Worm (Caenorhabditis elegans) whole organism, L1 larva: Measurements from ENCODE around the gene gta-1.

Experiments used
- C04F5.9 ChIP-seq: sonication (generic microtip); optimal IDR thresholded peaks from 2 replicates; lab custom pipeline; 2016; ENCODE audit warnings: missing genetic modification characterization, missing compliant biosample characterization
- C34B4.2 ChIP-seq: sonication (generic microtip); optimal IDR thresholded peaks from 2 replicates; lab custom pipeline; 2017; ENCODE audit warnings: mild to moderate bottlenecking, missing genetic modification characterization, missing compliant biosample characterization
- aha-1 ChIP-seq: fragments of 150-350 bp; optimal IDR thresholded peaks from 2 replicates; lab custom pipeline; 2014; ENCODE audit warnings: missing biosample characterization, missing genetic modification characterization
- blmp-1 ChIP-seq: fragments of 150-350 bp; optimal IDR thresholded peaks from 2 replicates; lab custom pipeline; 2014; ENCODE audit warnings: missing biosample characterization, missing genetic modification characterization
- ceh-82 ChIP-seq, 3 experiments: fragments of 150-350 bp in 1 of 3; sonication (generic microtip) in 2 of 3; optimal IDR thresholded peaks; 2 replicates each; lab custom pipeline; 2014 to 2017; ENCODE audit warnings: missing biosample characterization in 3 of 3, missing genetic modification characterization in 3 of 3
- ceh-90 ChIP-seq: sonication (generic microtip); optimal IDR thresholded peaks from 2 replicates; lab custom pipeline; 2016; ENCODE audit warnings: missing genetic modification characterization, missing compliant biosample characterization
- ces-1 ChIP-seq: fragments of 150-350 bp; optimal IDR thresholded peaks from 2 replicates; lab custom pipeline; 2014; ENCODE audit warnings: missing biosample characterization, missing genetic modification reagents, missing genetic modification characterization
- dpl-1 ChIP-seq, 3 experiments: fragments of 150-350 bp in 2 of 3; sonication (generic microtip) in 1 of 3; optimal IDR thresholded peaks; 2 replicates each; lab custom pipeline; 2014 to 2017; ENCODE audit warnings: missing biosample characterization in 3 of 3, missing genetic modification characterization in 3 of 3, missing genetic modification reagents in 3 of 3
- dsc-1 ChIP-seq: sonication (generic microtip); optimal IDR thresholded peaks from 2 replicates; lab custom pipeline; 2016; ENCODE audit warnings: mild to moderate bottlenecking, missing genetic modification characterization, missing compliant biosample characterization
- efl-1 ChIP-seq, 4 experiments: fragments of 150-350 bp; optimal IDR thresholded peaks in 3 of 4; peaks in 1 of 4; 1 replicate in 1 of 4; 2 replicates in 3 of 4; lab custom pipeline; 2014; ENCODE audit warnings: missing biosample characterization in 2 of 4, missing genetic modification characterization in 2 of 4, missing genetic modification reagents in 2 of 4
- efl-3 ChIP-seq: fragments of 200-800 bp; sonication (Bioruptor generic); optimal IDR thresholded peaks from 2 replicates; lab custom pipeline; 2018; ENCODE audit warnings: mild to moderate bottlenecking, missing genetic modification characterization, missing compliant biosample characterization
- egl-13 ChIP-seq: sonication (generic microtip); optimal IDR thresholded peaks from 2 replicates; lab custom pipeline; 2016; ENCODE audit warnings: missing genotype, missing genetic modification reagents, missing genetic modification characterization, missing compliant biosample characterization
- ets-5 ChIP-seq: fragments of 200-800 bp; sonication (Bioruptor generic); IDR thresholded peaks from 2 replicates; pipeline ENCODE4 v1.3.6; 2022; ENCODE audit warnings: missing genetic modification characterization, missing compliant biosample characterization
- fkh-10 ChIP-seq: sonication (generic microtip); optimal IDR thresholded peaks from 2 replicates; lab custom pipeline; 2017; ENCODE audit warnings: missing biosample characterization, missing genetic modification reagents, missing genetic modification characterization
- fos-1 ChIP-seq: fragments of 150-350 bp; optimal IDR thresholded peaks from 2 replicates; lab custom pipeline; 2014; ENCODE audit warnings: missing biosample characterization, missing genetic modification characterization
- hlh-4 ChIP-seq: sonication (generic microtip); optimal IDR thresholded peaks from 2 replicates; lab custom pipeline; 2016; ENCODE audit warnings: mild to moderate bottlenecking, missing genetic modification characterization, missing compliant biosample characterization
- lin-14 ChIP-seq: fragments of 200-800 bp; sonication (Bioruptor generic); optimal IDR thresholded peaks from 2 replicates; lab custom pipeline; 2018; ENCODE audit warnings: mild to moderate bottlenecking, missing genetic modification characterization, moderate library complexity, missing compliant biosample characterization
- lir-3 ChIP-seq: sonication (generic microtip); optimal IDR thresholded peaks from 2 replicates; lab custom pipeline; 2016; ENCODE audit warnings: mild to moderate bottlenecking, missing genetic modification characterization, moderate library complexity, missing compliant biosample characterization; ENCODE audit not compliant: poor library complexity
- lsy-2 ChIP-seq, 2 experiments: fragments of 150-350 bp; optimal IDR thresholded peaks; 2 replicates each; lab custom pipeline; 2014; ENCODE audit warnings: missing biosample characterization in 2 of 2, missing genetic modification characterization in 2 of 2
- mdl-1 ChIP-seq, 2 experiments: fragments of 150-350 bp; optimal IDR thresholded peaks; 2 replicates each; lab custom pipeline; 2014 to 2017; ENCODE audit warnings: missing biosample characterization in 2 of 2, missing genetic modification characterization in 2 of 2, inconsistent platforms in 1 of 2
- mef-2 ChIP-seq: fragments of 150-350 bp; optimal IDR thresholded peaks from 2 replicates; lab custom pipeline; 2014; ENCODE audit warnings: missing biosample characterization, missing genetic modification characterization
- mep-1 ChIP-seq: fragments of 150-350 bp; optimal IDR thresholded peaks from 2 replicates; lab custom pipeline; 2014; ENCODE audit warnings: missing biosample characterization, missing genetic modification characterization
- nhr-11 ChIP-seq: fragments of 150-350 bp; optimal IDR thresholded peaks from 2 replicates; lab custom pipeline; 2014; ENCODE audit warnings: missing biosample characterization, missing genetic modification characterization
- nhr-19 ChIP-seq: fragments of 200-800 bp; sonication (Bioruptor generic); conservative IDR thresholded peaks from 2 replicates; pipeline ENCODE4 v1.3.6; 2022; ENCODE audit warnings: missing genetic modification characterization, missing compliant biosample characterization
- nhr-20 ChIP-seq: sonication (generic microtip); optimal IDR thresholded peaks from 2 replicates; lab custom pipeline; 2016; ENCODE audit warnings: mild to moderate bottlenecking, missing genetic modification characterization, missing compliant biosample characterization
- nhr-28 ChIP-seq: fragments of 150-350 bp; optimal IDR thresholded peaks from 2 replicates; lab custom pipeline; 2014; ENCODE audit warnings: missing biosample characterization, missing genetic modification characterization
- nhr-71 ChIP-seq: sonication (generic microtip); optimal IDR thresholded peaks from 2 replicates; lab custom pipeline; 2016; ENCODE audit warnings: mild to moderate bottlenecking, missing genetic modification characterization, moderate library complexity, missing compliant biosample characterization
- nhr-84 ChIP-seq: sonication (generic microtip); optimal IDR thresholded peaks from 2 replicates; lab custom pipeline; 2017; ENCODE audit warnings: missing biosample characterization, missing genetic modification characterization
- pag-3 ChIP-seq: sonication (generic microtip); optimal IDR thresholded peaks from 2 replicates; lab custom pipeline; 2017; ENCODE audit warnings: missing genetic modification characterization, mild to moderate bottlenecking, missing compliant biosample characterization, antibody characterized with exemption, borderline replicate concordance; ENCODE audit not compliant: insufficient read depth
- pax-3 ChIP-seq: fragments of 200-800 bp; sonication (Bioruptor generic); optimal IDR thresholded peaks from 2 replicates; lab custom pipeline; 2018; ENCODE audit warnings: mild to moderate bottlenecking, missing genetic modification characterization, moderate library complexity, missing compliant biosample characterization
- pqm-1 ChIP-seq: sonication (generic microtip); optimal IDR thresholded peaks from 3 replicates; lab custom pipeline; 2017; ENCODE audit warnings: missing biosample characterization, missing genetic modification characterization
- rnt-1 ChIP-seq: sonication (generic microtip); optimal IDR thresholded peaks from 2 replicates; lab custom pipeline; 2016; ENCODE audit warnings: mild to moderate bottlenecking, missing genetic modification characterization, moderate library complexity, missing compliant biosample characterization
- skn-1 ChIP-seq: fragments of 150-350 bp; optimal IDR thresholded peaks from 2 replicates; lab custom pipeline; 2014; ENCODE audit warnings: missing biosample characterization, missing genetic modification characterization
- snpc-4 ChIP-seq: fragments of 150-350 bp; optimal IDR thresholded peaks from 2 replicates; lab custom pipeline; 2014; ENCODE audit warnings: missing biosample characterization, missing genetic modification characterization
- snu-23 ChIP-seq: sonication (generic microtip); optimal IDR thresholded peaks from 2 replicates; lab custom pipeline; 2016; ENCODE audit warnings: missing genetic modification characterization, missing compliant biosample characterization
- swsn-7 ChIP-seq: sonication (generic microtip); optimal IDR thresholded peaks from 2 replicates; lab custom pipeline; 2016; ENCODE audit warnings: missing genetic modification characterization, missing compliant biosample characterization
- tbx-2 ChIP-seq: sonication (generic microtip); optimal IDR thresholded peaks from 2 replicates; lab custom pipeline; 2016; ENCODE audit warnings: missing genetic modification characterization, missing compliant biosample characterization
- tlp-1 ChIP-seq: fragments of 150-350 bp; optimal IDR thresholded peaks from 2 replicates; lab custom pipeline; 2014; ENCODE audit warnings: missing biosample characterization, missing genetic modification characterization
- unc-30 ChIP-seq: sonication (generic microtip); optimal IDR thresholded peaks from 2 replicates; lab custom pipeline; 2017; ENCODE audit warnings: missing biosample characterization, missing genetic modification characterization
- unc-62 ChIP-seq: fragments of 150-350 bp; optimal IDR thresholded peaks from 2 replicates; lab custom pipeline; 2014; ENCODE audit warnings: missing biosample characterization, missing genetic modification reagents, missing genetic modification characterization
- unc-98 ChIP-seq: fragments of 200-800 bp; sonication (Bioruptor generic); IDR thresholded peaks from 2 replicates; pipeline ENCODE4 v1.3.6; 2022; ENCODE audit warnings: missing genetic modification characterization, missing compliant biosample characterization
- vab-15 ChIP-seq: sonication (generic microtip); optimal IDR thresholded peaks from 2 replicates; lab custom pipeline; 2017; ENCODE audit warnings: missing genotype, mild to moderate bottlenecking, missing genetic modification characterization, missing compliant biosample characterization
- xbp-1 ChIP-seq: sonication (generic microtip); optimal IDR thresholded peaks from 2 replicates; lab custom pipeline; 2016; ENCODE audit warnings: missing genetic modification characterization, missing compliant biosample characterization
- zag-1 ChIP-seq: fragments of 150-350 bp; optimal IDR thresholded peaks from 2 replicates; lab custom pipeline; 2014; ENCODE audit warnings: missing biosample characterization, missing genetic modification characterization
- ztf-11 ChIP-seq, 2 experiments: sonication (generic microtip); optimal IDR thresholded peaks; 2 replicates each; lab custom pipeline; 2016 to 2017; ENCODE audit warnings: missing genetic modification characterization in 2 of 2, missing biosample characterization in 1 of 2, missing compliant biosample characterization in 1 of 2
- ztf-4 ChIP-seq: fragments of 150-350 bp; optimal IDR thresholded peaks from 2 replicates; lab custom pipeline; 2014; ENCODE audit warnings: missing biosample characterization, missing genetic modification characterization

Gene gta-1

DNA sequence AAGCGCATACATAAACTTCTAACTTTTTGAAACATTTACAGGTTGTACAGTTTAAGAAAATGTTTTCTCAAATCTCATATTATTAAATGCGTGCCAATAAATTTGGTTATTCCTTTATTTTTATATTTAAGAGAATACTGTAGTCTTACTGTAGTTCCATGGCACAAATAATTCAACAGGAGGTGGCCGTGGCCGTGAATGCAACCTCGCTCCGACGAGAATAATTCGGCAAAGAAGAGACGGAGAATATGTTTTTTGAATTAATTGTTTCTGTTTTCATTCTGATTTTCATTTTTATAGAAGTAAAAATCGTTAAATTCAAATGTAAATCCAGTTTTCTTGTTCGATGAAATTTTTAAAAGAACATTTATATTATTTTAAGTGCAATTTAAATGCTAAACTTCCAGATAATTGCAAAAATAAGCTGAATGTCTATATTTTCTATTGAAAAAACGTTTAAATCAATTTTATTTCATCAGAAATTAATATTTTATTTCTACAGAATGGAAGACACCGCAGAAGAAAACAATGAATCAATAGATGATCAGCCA, 16.9 kb downstream of the gta-1 start, which contains the start of gene gon-4 (continued):
- TF ChIP-seq nhr-28 (tag; lab: Kevin White, UChicago): no peak
- no peak for TF ChIP-seq vab-15 (tag; lab: Kevin White, UChicago)
- no peak for TF ChIP-seq blmp-1 (tag; lab: Kevin White, UChicago)
- TF ChIP-seq unc-98 (GFP tag; lab: Robert Waterston, UW): no peak
- TF ChIP-seq nhr-71 (tag; lab: Kevin White, UChicago): no peak
- TF ChIP-seq egl-13: no peak
- TF ChIP-seq zag-1 (tag; lab: Kevin White, UChicago): no peak
- no peak for TF ChIP-seq dsc-1 (tag; lab: Kevin White, UChicago)
- TF ChIP-seq efl-1 (optimal IDR thresholded peaks at IDR 0.05; lab: Kevin White, UChicago): peak; percentile 29 to 40
- TF ChIP-seq efl-1 (GFP tag; optimal IDR thresholded peaks at IDR 0.05 in 1 of 2; lab: Kevin White, UChicago): peak; percentile 57 to 91
- TF ChIP-seq tbx-2: no peak
- TF ChIP-seq nhr-20 (tag; lab: Kevin White, UChicago): no peak
- no peak for TF ChIP-seq nhr-11 (tag; lab: Kevin White, UChicago)
- TF ChIP-seq lin-14 (GFP tag; lab: Kevin White, UChicago): no peak

DNA sequence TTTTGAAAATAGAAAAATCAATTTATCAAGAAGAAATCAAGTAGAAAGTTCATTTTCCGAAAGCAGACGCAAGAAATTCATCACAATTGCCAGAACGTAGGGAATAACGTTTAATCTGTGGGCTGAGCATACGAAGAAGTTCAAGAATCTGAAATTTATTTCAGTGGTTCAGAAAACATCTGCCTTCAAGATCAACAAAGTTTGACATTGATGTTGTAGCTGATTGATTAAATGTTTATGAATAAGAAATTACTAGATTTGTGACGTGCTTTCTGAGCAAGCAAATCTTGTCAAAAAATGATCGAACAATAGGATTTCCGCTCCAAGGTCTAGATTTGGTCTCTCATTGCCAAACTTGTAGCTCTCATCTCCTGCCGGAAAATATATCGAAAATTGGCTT, 25.7 kb downstream of the gta-1 start, which contains the start of gene K04D7.6:
Gene K04D7.6 (minus strand): TSS at position 101 of the 400 bp plus-strand sequence.
- TF ChIP-seq ceh-82 (tag; optimal IDR thresholded peaks at IDR 0.05; lab: Kevin White, UChicago) (no peak), pax-3 (tag; lab: Kevin White, UChicago) (no peak), dsc-1 (tag; lab: Kevin White, UChicago) (no peak), C34B4.2 (tag; lab: Kevin White, UChicago) (no peak), C04F5.9 (no peak), mep-1 (tag; lab: Kevin White, UChicago) (no peak), hlh-4 (tag; lab: Kevin White, UChicago) (no peak), fkh-10 (no peak), xbp-1 (tag; lab: Kevin White, UChicago) (no peak), nhr-28 (tag; lab: Kevin White, UChicago) (no peak), ztf-11 (tag; optimal IDR thresholded peaks at IDR 0.05; lab: Kevin White, UChicago) (no peak), aha-1 (tag; lab: Kevin White, UChicago) (no peak), unc-62 (no peak), ets-5 (GFP tag; lab: Robert Waterston, UW) (no peak), fos-1 (no peak), swsn-7 (tag; lab: Kevin White, UChicago) (no peak)

DNA sequence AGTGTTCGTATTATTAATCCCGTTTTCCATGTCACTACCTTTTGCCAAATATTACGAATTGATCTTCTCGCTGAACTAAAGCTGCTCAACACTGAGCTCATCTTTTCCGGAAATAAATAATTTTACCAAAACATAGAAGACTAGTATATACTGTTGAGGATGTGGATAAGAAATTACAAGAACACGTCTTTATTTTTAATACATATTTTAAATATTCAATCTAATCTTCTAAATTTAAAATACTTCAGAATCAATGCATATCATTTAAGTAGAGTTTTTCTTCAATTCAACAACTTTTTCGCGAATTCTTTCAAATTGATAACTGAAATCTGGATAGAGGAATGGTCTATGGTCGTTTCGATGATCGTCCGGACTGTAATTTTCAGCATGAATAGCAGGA, 34.4 kb downstream of the gta-1 start, which contains the start of gene abt-1:
Gene abt-1 (minus strand): TSS at position 101 of the 400 bp plus-strand sequence.
- TF ChIP-seq tlp-1 (tag; lab: Kevin White, UChicago): no peak
- no peak for TF ChIP-seq nhr-84
- no peak for TF ChIP-seq ces-1 (GFP tag; lab: Kevin White, UChicago)
- TF ChIP-seq nhr-20 (tag; lab: Kevin White, UChicago): no peak
- no peak for TF ChIP-seq mef-2 (tag; lab: Kevin White, UChicago)
- TF ChIP-seq lir-3 (tag; lab: Kevin White, UChicago): no peak
- TF ChIP-seq ceh-90: no peak
- no peak for TF ChIP-seq ets-5 (GFP tag; lab: Robert Waterston, UW)
- no peak for TF ChIP-seq fos-1
- TF ChIP-seq snpc-4: no peak
- TF ChIP-seq pax-3 (tag; lab: Kevin White, UChicago): no peak
- TF ChIP-seq unc-30 (tag; lab: Kevin White, UChicago): no peak
- TF ChIP-seq skn-1 (tag; lab: Kevin White, UChicago): no peak

DNA sequence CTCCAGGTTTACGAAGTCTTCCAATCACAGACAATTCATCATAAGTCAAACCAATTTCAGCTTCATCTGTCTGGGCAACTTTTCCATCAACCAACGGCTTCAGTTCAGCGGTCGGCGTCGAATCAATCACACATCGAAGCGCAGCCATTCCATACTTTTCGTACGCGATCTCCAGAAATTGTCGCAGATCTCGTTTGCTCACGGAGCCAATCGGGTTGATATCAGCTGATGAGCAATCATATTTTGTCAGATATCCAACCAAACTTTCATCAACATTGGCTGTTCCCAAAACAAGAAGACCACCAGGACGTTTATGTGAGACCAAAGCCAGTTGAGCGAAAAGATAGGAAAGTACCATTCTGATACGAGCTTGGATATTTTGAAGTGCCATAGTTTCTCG, 34.9 kb downstream of the gta-1 start:
- no peak for TF ChIP-seq fkh-10
- no peak for TF ChIP-seq nhr-11 (tag; lab: Kevin White, UChicago)
- no peak for TF ChIP-seq unc-62
- no peak for TF ChIP-seq ceh-90
- TF ChIP-seq tlp-1 (tag; lab: Kevin White, UChicago): no peak
- no peak for TF ChIP-seq efl-3 (GFP tag; lab: Kevin White, UChicago)
- no peak for TF ChIP-seq lsy-2 (tag; optimal IDR thresholded peaks at IDR 0.05; lab: Kevin White, UChicago)
- TF ChIP-seq pqm-1 (tag; lab: Kevin White, UChicago): no peak
- TF ChIP-seq ceh-82 (tag; optimal IDR thresholded peaks at IDR 0.05; lab: Kevin White, UChicago): no peak
- TF ChIP-seq xbp-1 (tag; lab: Kevin White, UChicago): no peak
- TF ChIP-seq nhr-19 (GFP tag; lab: Robert Waterston, UW): no peak
- no peak for TF ChIP-seq pag-3 (tag; lab: Kevin White, UChicago)
- no peak for TF ChIP-seq snu-23 (GFP tag; lab: Kevin White, UChicago)
- TF ChIP-seq ztf-4 (tag; lab: Kevin White, UChicago): no peak
- TF ChIP-seq mdl-1 (tag; optimal IDR thresholded peaks at IDR 0.05; lab: Kevin White, UChicago): no peak
- no peak for TF ChIP-seq lin-14 (GFP tag; lab: Kevin White, UChicago)
- no peak for TF ChIP-seq dpl-1 (GFP tag; optimal IDR thresholded peaks at IDR 0.05; lab: Kevin White, UChicago)
- TF ChIP-seq rnt-1 (tag; lab: Kevin White, UChicago): no peak
